Worm (Caenorhabditis elegans): ENCODE results near the gene T24E12.6.

DNA sequence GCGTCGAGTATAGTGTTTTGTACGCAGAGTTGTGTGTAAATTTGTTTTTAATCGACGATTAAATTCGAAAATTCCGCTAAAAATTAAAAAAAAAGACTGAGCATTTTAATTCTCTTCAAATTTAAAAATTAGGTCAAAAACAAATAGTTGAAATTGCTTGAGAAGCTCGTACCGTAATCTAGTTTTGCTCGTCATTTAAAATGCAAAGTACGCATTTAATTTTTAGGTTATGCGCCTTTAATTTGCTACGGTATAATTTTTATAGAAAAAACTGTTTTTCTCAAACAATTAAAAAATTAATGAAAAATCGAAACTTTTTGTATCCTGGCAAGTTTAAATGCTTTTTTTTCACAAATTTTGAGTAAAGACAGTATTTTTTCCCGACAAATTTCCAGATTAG lies 47.1 kb upstream of the T24E12.6 start:
- no peak for TF ChIP-seq ama-1 (optimal IDR thresholded peaks at IDR 0.05)
- TF ChIP-seq sptf-1 (tag; optimal IDR thresholded peaks at IDR 0.05), result no peak
- TF ChIP-seq ztf-11 (tag; optimal IDR thresholded peaks at IDR 0.05), result no peak
- TF ChIP-seq unc-86 (tag; optimal IDR thresholded peaks at IDR 0.05), result no peak
- no peak for TF ChIP-seq dsc-1 (tag; optimal IDR thresholded peaks at IDR 0.05)

Data from whole organism, L1 larva.